Worm (Caenorhabditis elegans) whole organism, midembryonic: ENCODE data around the gene srx-5.

Experiments used
- T22C8.4 ChIP-seq: fragments of 200-800 bp; sonication (Bioruptor generic); IDR thresholded peaks from 2 replicates; pipeline ENCODE4 v1.3.6; 2022; ENCODE audit warnings: missing genetic modification characterization, missing compliant biosample characterization
- cog-1 ChIP-seq: sonication (generic microtip); optimal IDR thresholded peaks from 2 replicates; lab custom pipeline; 2016; ENCODE audit warnings: missing genetic modification characterization, missing compliant biosample characterization
- flt-1 ChIP-seq: fragments of 200-800 bp; sonication (Bioruptor generic); IDR thresholded peaks from 2 replicates; pipeline ENCODE4 v1.3.6; 2022; ENCODE audit warnings: missing genetic modification characterization, missing compliant biosample characterization
- klf-2 ChIP-seq: fragments of 200-800 bp; sonication (Bioruptor generic); conservative IDR thresholded peaks from 2 replicates; pipeline ENCODE4 v1.3.6; 2022; ENCODE audit warnings: missing genetic modification reagents, missing genetic modification characterization, missing compliant biosample characterization
- med-1 ChIP-seq: sonication (generic microtip); optimal IDR thresholded peaks from 2 replicates; lab custom pipeline; 2017; ENCODE audit warnings: missing genetic modification characterization, mild to moderate bottlenecking, missing compliant biosample characterization, antibody characterized with exemption, missing genetic modification reagents; ENCODE audit not compliant: insufficient read depth
- ref-1 ChIP-seq: fragments of 200-800 bp; sonication (Bioruptor generic); conservative IDR thresholded peaks from 2 replicates; pipeline ENCODE4 v1.3.6; 2022; ENCODE audit warnings: missing genetic modification reagents, missing genetic modification characterization, missing compliant biosample characterization
- ztf-23 ChIP-seq: fragments of 200-800 bp; sonication (Bioruptor generic); IDR thresholded peaks from 2 replicates; pipeline ENCODE4 v1.3.6; 2022; ENCODE audit warnings: missing genetic modification reagents, missing genetic modification characterization, missing compliant biosample characterization
- ztf-29 ChIP-seq: fragments of 200-800 bp; sonication (Bioruptor generic); IDR thresholded peaks from 2 replicates; pipeline ENCODE4 v1.3.6; 2022; ENCODE audit warnings: missing genetic modification reagents, missing genetic modification characterization, missing compliant biosample characterization

DNA sequence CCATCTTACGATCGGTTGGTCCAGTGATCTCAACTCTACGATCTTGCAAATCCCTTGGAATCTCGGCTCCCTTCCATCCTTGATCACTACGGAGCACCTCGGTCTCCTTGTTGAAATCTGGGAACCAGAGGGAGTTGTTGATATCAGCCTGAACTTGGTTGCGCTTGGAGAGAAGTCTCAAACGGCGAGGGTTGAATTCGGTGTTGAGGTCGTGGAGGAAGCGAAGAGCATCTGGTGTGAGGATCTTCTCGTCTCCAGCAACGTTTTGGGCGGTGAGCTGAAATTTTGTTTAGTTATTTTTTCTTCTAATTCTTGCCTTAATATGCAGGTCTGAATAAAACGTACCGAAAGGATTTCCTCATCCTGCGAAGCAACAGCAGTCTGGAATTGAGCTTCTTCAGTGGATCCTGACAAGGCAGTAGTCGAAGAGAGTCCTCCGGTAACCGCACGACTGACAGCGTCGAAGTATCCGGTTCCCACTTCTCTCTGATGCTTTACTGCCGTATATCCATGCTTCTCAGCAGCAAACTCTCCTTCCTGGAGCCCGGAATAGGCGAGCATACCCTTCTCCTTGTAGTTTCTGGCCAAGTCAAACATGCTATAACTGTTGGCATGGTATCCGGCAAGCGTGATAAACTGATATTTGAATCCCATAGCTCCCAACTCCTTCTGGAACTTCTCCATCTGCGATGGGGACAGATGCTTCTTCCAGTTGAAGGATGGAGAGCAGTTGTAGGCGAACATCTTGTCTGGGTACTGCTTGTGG, 26.1 kb downstream of the srx-5 start:
- TF ChIP-seq ref-1 (GFP tag; lab: Robert Waterston, UW) (no peak), flt-1 (GFP tag; lab: Robert Waterston, UW) (no peak), ztf-23 (GFP tag; lab: Robert Waterston, UW) (no peak), med-1 (no peak), T22C8.4 (GFP tag; lab: Robert Waterston, UW) (no peak), ztf-29 (GFP tag; lab: Robert Waterston, UW) (no peak), cog-1 (tag; lab: Kevin White, UChicago) (no peak), klf-2 (no peak)
